Worm (Caenorhabditis elegans): ENCODE results near the gene sucg-1.

The sucg-1 gene

DNA sequence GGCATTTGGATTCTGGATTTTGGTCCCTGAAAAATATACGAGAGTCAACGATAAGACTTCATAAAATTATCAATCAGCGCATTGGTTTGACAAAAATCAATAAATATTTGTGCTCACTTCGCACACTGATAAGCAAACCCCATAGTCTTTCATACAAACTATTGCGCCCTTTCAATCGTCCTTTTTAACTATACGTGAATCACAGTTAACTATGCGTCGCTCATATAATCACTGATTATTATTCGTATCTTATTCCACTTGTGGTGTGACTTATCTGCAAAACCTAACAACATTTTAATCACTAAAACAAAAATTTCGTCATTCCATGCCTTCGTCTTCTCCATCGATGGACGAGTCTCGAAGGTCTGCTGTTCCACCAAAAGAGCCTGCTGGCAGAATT lies 17.9 kb upstream of the sucg-1 start, which contains the start of gene nhr-8 (continued):
- TF ChIP-seq unc-98 (GFP tag; IDR thresholded peaks at IDR 0.05) (no peak), nhr-76 (tag; optimal IDR thresholded peaks at IDR 0.05) (no peak), F16B12.6 (tag; optimal IDR thresholded peaks at IDR 0.05) (no peak), dsc-1 (tag; optimal IDR thresholded peaks at IDR 0.05) (no peak)

DNA sequence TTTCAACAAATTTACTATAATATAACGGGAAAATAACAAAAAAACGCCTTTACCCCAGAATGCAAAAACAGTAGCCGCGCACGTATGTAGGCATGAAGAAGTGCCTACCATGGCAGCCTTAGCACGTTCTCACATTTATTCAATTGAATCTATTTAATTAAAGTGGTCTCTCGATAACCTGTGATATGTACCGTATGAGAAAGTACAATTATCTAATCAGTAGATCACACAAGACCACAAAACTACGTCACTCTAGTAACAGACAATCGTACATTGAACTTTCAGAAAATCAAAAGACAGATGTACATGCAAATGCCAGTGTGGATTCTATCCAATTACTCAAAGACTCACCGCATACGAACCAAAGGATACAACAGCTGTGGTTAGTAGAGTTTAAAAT lies 16.5 kb upstream of the sucg-1 start:
- TF ChIP-seq elt-2 (tag; optimal IDR thresholded peaks at IDR 0.05) (peak; percentile 41), nhr-19 (GFP tag; conservative IDR thresholded peaks at IDR 0.05) (no peak)

- no peak for TF ChIP-seq nhr-71 (tag; optimal IDR thresholded peaks at IDR 0.05)
- no peak for TF ChIP-seq ztf-11 (tag; optimal IDR thresholded peaks at IDR 0.05)
- TF ChIP-seq pqm-1 (tag; optimal IDR thresholded peaks at IDR 0.05) = no peak
- TF ChIP-seq tbx-2 (tag; optimal IDR thresholded peaks at IDR 0.05) = no peak
- TF ChIP-seq C04F5.9 (tag; optimal IDR thresholded peaks at IDR 0.05) = no peak
- no peak for TF ChIP-seq dpl-1 (GFP tag; optimal IDR thresholded peaks at IDR 0.05)
- no peak for TF ChIP-seq fkh-4 (tag; optimal IDR thresholded peaks at IDR 0.05; ENCODE audit: borderline replicate concordance)
- TF ChIP-seq Y116A8C.19 (tag; optimal IDR thresholded peaks at IDR 0.05; ENCODE audit: borderline replicate concordance) = no peak
- TF ChIP-seq tlp-1 (tag; optimal IDR thresholded peaks at IDR 0.05) = no peak
- no peak for TF ChIP-seq fos-1 (tag; optimal IDR thresholded peaks at IDR 0.05)
- no peak for TF ChIP-seq vab-15 (tag; optimal IDR thresholded peaks at IDR 0.05)
- TF ChIP-seq lin-35 (GFP tag; optimal IDR thresholded peaks at IDR 0.05) = no peak
- TF ChIP-seq unc-86 (tag; optimal IDR thresholded peaks at IDR 0.05) = no peak
- no peak for TF ChIP-seq hlh-4 (tag; optimal IDR thresholded peaks at IDR 0.05)
- TF ChIP-seq snpc-4 (tag; optimal IDR thresholded peaks at IDR 0.05) = no peak
- TF ChIP-seq egl-27 (tag; optimal IDR thresholded peaks at IDR 0.05) = no peak
- no peak for TF ChIP-seq lin-13 (GFP tag; optimal IDR thresholded peaks at IDR 0.05)
- TF ChIP-seq xbp-1 (tag; optimal IDR thresholded peaks at IDR 0.05) = no peak
- no peak for TF ChIP-seq isw-1 (GFP tag; IDR thresholded peaks at IDR 0.05)
Observed at ce11 chrIV:7717916-7718315, 10.8 kb upstream of the sucg-1 start, which contains the start of gene F33D4.6. F33D4.6 (minus strand) TSS chrIV:7718016.

DNA sequence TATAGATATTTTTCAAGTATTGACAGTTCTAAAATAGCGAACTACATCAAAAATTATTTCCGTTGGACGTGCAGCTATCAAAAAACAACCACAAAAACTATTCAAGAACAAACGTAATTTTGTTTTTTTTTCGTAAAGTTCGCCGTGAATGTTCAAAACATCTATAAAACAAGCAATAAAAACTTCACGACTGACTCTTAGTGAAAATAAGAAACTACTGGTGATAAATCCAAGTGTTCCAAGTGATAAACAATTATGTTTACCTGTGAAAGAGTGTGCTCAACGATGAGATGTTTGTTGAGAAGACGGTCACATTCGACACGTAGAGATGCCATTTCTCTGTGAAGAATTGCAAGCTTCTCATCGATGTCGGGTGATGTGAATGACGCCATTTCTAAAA lies 5.9 kb upstream of the sucg-1 start, which contains the start of gene C50F7.6:
Gene C50F7.6, minus strand, starts transcription at position 394 of the 400 bp plus-strand sequence.
- TF ChIP-seq mef-2 (tag; optimal IDR thresholded peaks at IDR 0.05) (no peak), jun-1 (tag; optimal IDR thresholded peaks at IDR 0.05) (no peak), ama-1 (optimal IDR thresholded peaks at IDR 0.05) (no peak), fkh-4 (tag; optimal IDR thresholded peaks at IDR 0.05; ENCODE audit: borderline replicate concordance) (no peak), lin-35 (GFP tag; optimal IDR thresholded peaks at IDR 0.05) (no peak), efl-1 (optimal IDR thresholded peaks at IDR 0.05) (no peak), efl-1 (GFP tag; optimal IDR thresholded peaks at IDR 0.05 in 1 of 2) (no peak), nhr-28 (tag; optimal IDR thresholded peaks at IDR 0.05) (no peak), swsn-7 (tag; optimal IDR thresholded peaks at IDR 0.05) (no peak), pqm-1 (tag; optimal IDR thresholded peaks at IDR 0.05) (no peak), C04F5.9 (tag; optimal IDR thresholded peaks at IDR 0.05) (no peak), nhr-20 (tag; optimal IDR thresholded peaks at IDR 0.05) (no peak), hlh-17 (GFP tag; optimal IDR thresholded peaks at IDR 0.05; ENCODE audit: borderline replicate concordance) (no peak), unc-130 (tag; optimal IDR thresholded peaks at IDR 0.05) (no peak), pag-3 (tag; optimal IDR thresholded peaks at IDR 0.05; ENCODE audit: borderline replicate concordance, insufficient read depth) (no peak), aly-2 (tag; optimal IDR thresholded peaks at IDR 0.05) (no peak), isw-1 (GFP tag; IDR thresholded peaks at IDR 0.05) (no peak), mep-1 (tag; optimal IDR thresholded peaks at IDR 0.05) (no peak), nhr-77 (tag; optimal IDR thresholded peaks at IDR 0.05) (no peak)

Data from whole organism, L1 larva.